Worm (Caenorhabditis elegans) whole organism, L4 larva: ENCODE results near the gene arl-5.

Experiments
- F26F4.8 ChIP-seq: fragments of 200-800 bp; sonication (Bioruptor generic); conservative IDR thresholded peaks from 2 replicates; pipeline ENCODE4 v1.3.6; 2022; ENCODE audit warnings: missing genetic modification characterization, missing compliant biosample characterization
- T20F7.1 ChIP-seq: fragments of 200-800 bp; sonication (Bioruptor generic); optimal IDR thresholded peaks from 2 replicates; lab custom pipeline; 2018; ENCODE audit warnings: mild to moderate bottlenecking, missing genetic modification characterization, missing compliant biosample characterization
- Y48G9A.11 ChIP-seq: fragments of 200-800 bp; sonication (Bioruptor generic); IDR thresholded peaks from 2 replicates; pipeline ENCODE4 v1.3.6; 2022; ENCODE audit warnings: missing genetic modification reagents, missing genetic modification characterization, missing compliant biosample characterization
- Y5F2A.4 ChIP-seq: fragments of 200-800 bp; sonication (Bioruptor generic); optimal IDR thresholded peaks from 2 replicates; lab custom pipeline; 2018; ENCODE audit warnings: mild to moderate bottlenecking, missing genetic modification characterization, missing compliant biosample characterization
- Y75B8A.6 ChIP-seq: fragments of 200-800 bp; sonication (Bioruptor generic); IDR thresholded peaks from 2 replicates; pipeline ENCODE4 v1.3.6; 2022; ENCODE audit warnings: missing genetic modification reagents, missing genetic modification characterization, missing compliant biosample characterization
- aha-1 ChIP-seq: fragments of 150-350 bp; peaks from one replicate; lab custom pipeline; 2014; ENCODE audit warnings: missing biosample characterization, missing genetic modification characterization
- arid-1 ChIP-seq: fragments of 200-800 bp; sonication (Bioruptor generic); conservative IDR thresholded peaks from 2 replicates; pipeline ENCODE4 v1.3.6; 2022; ENCODE audit warnings: missing genetic modification reagents, missing genetic modification characterization, missing compliant biosample characterization
- ceh-20 ChIP-seq: fragments of 200-800 bp; sonication (Bioruptor generic); IDR thresholded peaks from 2 replicates; pipeline ENCODE4 v1.3.6; 2022; ENCODE audit warnings: missing genetic modification reagents, missing genetic modification characterization, missing compliant biosample characterization
- ceh-62 ChIP-seq: sonication (generic microtip); optimal IDR thresholded peaks from 2 replicates; lab custom pipeline; 2017; ENCODE audit warnings: missing biosample characterization, missing genetic modification characterization
- ces-1 ChIP-seq: fragments of 150-350 bp; sonication (generic microtip); optimal IDR thresholded peaks from 4 replicates; lab custom pipeline; 2014; ENCODE audit warnings: missing biosample characterization, missing genetic modification reagents, missing genetic modification characterization
- cey-2 ChIP-seq: sonication (generic microtip); optimal IDR thresholded peaks from 3 replicates; lab custom pipeline; 2017; ENCODE audit warnings: missing genetic modification characterization, mild to moderate bottlenecking, missing compliant biosample characterization, antibody characterized with exemption, borderline replicate concordance; ENCODE audit not compliant: insufficient read depth
- ctbp-1 ChIP-seq: fragments of 200-800 bp; sonication (Bioruptor generic); IDR thresholded peaks from 2 replicates; pipeline ENCODE4 v1.3.6; 2022; ENCODE audit warnings: missing genetic modification reagents, missing genetic modification characterization, missing compliant biosample characterization
- daf-12 ChIP-seq: fragments of 150-350 bp; optimal IDR thresholded peaks from 2 replicates; lab custom pipeline; 2014; ENCODE audit warnings: missing biosample characterization, missing genetic modification reagents, missing genetic modification characterization
- daf-16 ChIP-seq, 3 experiments: sonication (generic microtip); optimal IDR thresholded peaks; 2 replicates each; lab custom pipeline; 2016 to 2017; ENCODE audit warnings: missing genetic modification characterization in 3 of 3, missing genetic modification reagents in 3 of 3, mild to moderate bottlenecking in 2 of 3, missing compliant biosample characterization in 2 of 3, missing biosample characterization in 1 of 3, moderate library complexity in 1 of 3
- daf-19 ChIP-seq: fragments of 200-800 bp; sonication (Bioruptor generic); conservative IDR thresholded peaks from 2 replicates; pipeline ENCODE4 v1.3.6; 2022; ENCODE audit warnings: missing genetic modification characterization, missing compliant biosample characterization
- daf-8 ChIP-seq: fragments of 200-800 bp; sonication (Bioruptor generic); IDR thresholded peaks from 2 replicates; pipeline ENCODE4 v1.3.6; 2022; ENCODE audit warnings: missing genetic modification characterization, missing compliant biosample characterization
- dmd-6 ChIP-seq: fragments of 200-800 bp; sonication (Bioruptor generic); IDR thresholded peaks from 2 replicates; pipeline ENCODE4 v1.3.6; 2022; ENCODE audit warnings: missing genetic modification reagents, missing genetic modification characterization, missing compliant biosample characterization
- dmd-9 ChIP-seq: fragments of 200-800 bp; sonication (Bioruptor generic); IDR thresholded peaks from 2 replicates; pipeline ENCODE4 v1.3.6; 2022; ENCODE audit warnings: missing genetic modification reagents, missing genetic modification characterization, missing compliant biosample characterization
- dpl-1 ChIP-seq: fragments of 150-350 bp; optimal IDR thresholded peaks from 2 replicates; lab custom pipeline; 2014; ENCODE audit warnings: missing biosample characterization, missing genetic modification reagents, missing genetic modification characterization
- dve-1 ChIP-seq: sonication (generic microtip); optimal IDR thresholded peaks from 2 replicates; lab custom pipeline; 2017; ENCODE audit warnings: antibody characterized with exemption, mild to moderate bottlenecking, missing genetic modification characterization, missing compliant biosample characterization; ENCODE audit not compliant: insufficient read depth
- jun-1 ChIP-seq: fragments of 150-350 bp; optimal IDR thresholded peaks from 2 replicates; lab custom pipeline; 2014; ENCODE audit warnings: missing biosample characterization, missing genetic modification reagents, missing genetic modification characterization
- lim-7 ChIP-seq: fragments of 200-800 bp; sonication (Bioruptor generic); IDR thresholded peaks from 2 replicates; pipeline ENCODE4 v1.3.6; 2022; ENCODE audit warnings: missing genetic modification characterization, missing compliant biosample characterization
- lin-38 ChIP-seq: fragments of 200-800 bp; sonication (Bioruptor generic); IDR thresholded peaks from 2 replicates; pipeline ENCODE4 v1.3.6; 2022; ENCODE audit warnings: missing genetic modification reagents, missing genetic modification characterization, missing compliant biosample characterization
- lsy-2 ChIP-seq, 2 experiments: fragments of 150-350 bp in 1 of 2; sonication (generic microtip) in 1 of 2; optimal IDR thresholded peaks; 2 replicates each; lab custom pipeline; 2014 to 2017; ENCODE audit warnings: missing biosample characterization in 2 of 2, missing genetic modification characterization in 2 of 2
- nhr-102 ChIP-seq: sonication (generic microtip); optimal IDR thresholded peaks from 2 replicates; lab custom pipeline; 2016; ENCODE audit warnings: mild to moderate bottlenecking, missing genetic modification characterization, moderate library complexity, missing compliant biosample characterization
- nhr-237 ChIP-seq: sonication (generic microtip); optimal IDR thresholded peaks from 2 replicates; lab custom pipeline; 2017; ENCODE audit warnings: missing biosample characterization, missing genetic modification characterization
- nhr-25 ChIP-seq: sonication (generic microtip); optimal IDR thresholded peaks from 2 replicates; lab custom pipeline; 2017; ENCODE audit warnings: missing genetic modification characterization, mild to moderate bottlenecking, missing compliant biosample characterization, antibody characterized with exemption, moderate library complexity, borderline replicate concordance; ENCODE audit not compliant: insufficient read depth
- nhr-28 ChIP-seq: fragments of 150-350 bp; optimal IDR thresholded peaks from 2 replicates; lab custom pipeline; 2014; ENCODE audit warnings: missing biosample characterization, missing genetic modification characterization
- nhr-42 ChIP-seq: fragments of 200-800 bp; sonication (Bioruptor generic); IDR thresholded peaks from 2 replicates; pipeline ENCODE4 v1.3.6; 2022; ENCODE audit warnings: missing genetic modification characterization, missing compliant biosample characterization
- nhr-77 ChIP-seq: fragments of 150-350 bp; optimal IDR thresholded peaks from 2 replicates; lab custom pipeline; 2014; ENCODE audit warnings: missing biosample characterization, missing genetic modification characterization
- pqm-1 ChIP-seq: sonication (generic microtip); optimal IDR thresholded peaks from 2 replicates; lab custom pipeline; 2017; ENCODE audit warnings: missing biosample characterization, missing genetic modification characterization
- set-16 ChIP-seq: fragments of 200-800 bp; sonication (Bioruptor generic); IDR thresholded peaks from 2 replicates; pipeline ENCODE4 v1.3.6; 2022; ENCODE audit warnings: missing genetic modification reagents, missing genetic modification characterization, missing compliant biosample characterization
- skn-1 ChIP-seq: fragments of 150-350 bp; optimal IDR thresholded peaks from 2 replicates; lab custom pipeline; 2014; ENCODE audit warnings: missing biosample characterization, missing genetic modification characterization
- spr-1 ChIP-seq: sonication (generic microtip); optimal IDR thresholded peaks from 2 replicates; lab custom pipeline; 2016; ENCODE audit warnings: mild to moderate bottlenecking, missing genetic modification characterization, missing compliant biosample characterization
- spr-3 ChIP-seq: fragments of 200-800 bp; sonication (Bioruptor generic); optimal IDR thresholded peaks from 2 replicates; lab custom pipeline; 2018; ENCODE audit warnings: mild to moderate bottlenecking, missing genetic modification characterization, missing compliant biosample characterization
- unc-130 ChIP-seq: sonication (generic microtip); optimal IDR thresholded peaks from 2 replicates; lab custom pipeline; 2016; ENCODE audit warnings: missing genetic modification reagents, missing genetic modification characterization, missing compliant biosample characterization
- unc-62 ChIP-seq, 3 experiments: fragments of 150-350 bp in 1 of 3; sonication (generic microtip); optimal IDR thresholded peaks in 2 of 3; peaks in 1 of 3; 1 replicate in 1 of 3; 2 replicates in 2 of 3; lab custom pipeline; 2014 to 2017; ENCODE audit warnings: missing biosample characterization in 3 of 3, missing genetic modification characterization in 3 of 3, missing genetic modification reagents in 3 of 3, missing genotype in 1 of 3
- zfp-3 ChIP-seq: fragments of 200-800 bp; sonication (Bioruptor generic); conservative IDR thresholded peaks from 2 replicates; pipeline ENCODE4 v1.3.6; 2022; ENCODE audit warnings: missing genetic modification reagents, missing genetic modification characterization, missing compliant biosample characterization
- ztf-7 ChIP-seq: fragments of 150-350 bp; optimal IDR thresholded peaks from 2 replicates; lab custom pipeline; 2014; ENCODE audit warnings: missing biosample characterization, missing genetic modification characterization

Gene arl-5

DNA sequence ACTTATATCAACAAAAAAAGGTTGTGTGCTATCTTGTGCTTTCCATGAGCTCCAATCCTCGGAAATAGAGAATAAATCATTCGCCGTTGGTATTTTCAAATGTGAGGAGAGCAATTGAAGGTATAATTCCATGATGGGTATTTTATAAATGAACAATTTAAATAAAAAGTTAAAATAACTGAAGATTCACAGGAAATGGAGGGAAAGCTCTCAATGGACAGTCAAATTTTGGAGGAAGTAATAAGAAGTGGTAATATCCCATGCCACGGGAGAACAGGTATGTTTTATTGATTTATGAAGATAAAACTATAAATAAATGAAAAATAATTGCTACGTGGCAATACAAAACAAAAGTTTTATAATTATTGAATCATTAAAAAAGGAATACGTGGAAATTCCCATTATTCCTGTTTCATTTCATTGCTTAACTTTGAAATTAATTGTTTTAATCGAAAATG lies 39.9 kb upstream of the arl-5 start (continued):
- TF ChIP-seq zfp-3 (GFP tag; lab: Robert Waterston, UW) (peak; percentile 83), aha-1 (peak; percentile 26), nhr-102 (tag; lab: Kevin White, UChicago) (peak; percentile 73), set-16 (no peak), ctbp-1 (0 out of 2 replicates have a peak, but pooled peaks have one; percentile 38), nhr-237 (no peak), dve-1 (peak; percentile 78)

DNA sequence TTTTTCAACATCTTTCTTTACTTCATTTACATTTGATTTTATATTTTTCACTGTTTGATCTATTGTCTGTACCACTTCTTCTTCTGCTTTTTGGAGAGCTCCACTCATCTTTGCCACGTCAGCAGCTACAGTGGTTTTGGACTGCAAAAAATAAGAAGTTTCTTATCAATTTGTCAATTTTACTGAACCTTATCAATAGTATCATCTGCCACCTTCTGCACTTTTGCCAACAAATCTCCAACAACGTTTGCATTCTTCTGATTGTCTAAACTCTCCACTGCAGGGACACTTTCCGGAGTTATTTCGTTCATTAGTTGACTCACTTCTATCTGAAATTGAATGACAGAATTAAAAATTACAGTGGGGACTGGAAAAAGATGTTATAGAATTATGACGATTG lies 36.3 kb upstream of the arl-5 start:
- no peak for TF ChIP-seq dpl-1 (GFP tag; lab: Kevin White, UChicago)
- peak in 1 of 2 experiments; percentile 10 for TF ChIP-seq lsy-2 (tag; optimal IDR thresholded peaks at IDR 0.05; lab: Kevin White, UChicago)
- TF ChIP-seq lin-38 (GFP tag; lab: Robert Waterston, UW), result 0 out of 2 replicates have a peak, but pooled peaks have one; percentile 31
- TF ChIP-seq dmd-6 (GFP tag; lab: Robert Waterston, UW), result peak; percentile 74
- TF ChIP-seq dve-1, result peak; percentile 54
- peak; percentile 40 for TF ChIP-seq nhr-28
- no peak for TF ChIP-seq daf-16 (GFP tag; optimal IDR thresholded peaks at IDR 0.05; lab: Kevin White, UChicago)
- peak; percentile 33 for TF ChIP-seq daf-16 (tag; optimal IDR thresholded peaks at IDR 0.05; lab: Kevin White, UChicago)
- peak; percentile 17 for TF ChIP-seq nhr-77 (tag; lab: Kevin White, UChicago)
- TF ChIP-seq pqm-1 (tag; lab: Kevin White, UChicago), result peak; percentile 88
- no peak for TF ChIP-seq arid-1 (GFP tag; lab: Robert Waterston, UW)
- TF ChIP-seq T20F7.1 (GFP tag; lab: Kevin White, UChicago), result peak; percentile 5
- TF ChIP-seq Y75B8A.6 (GFP tag; lab: Robert Waterston, UW), result no peak

DNA sequence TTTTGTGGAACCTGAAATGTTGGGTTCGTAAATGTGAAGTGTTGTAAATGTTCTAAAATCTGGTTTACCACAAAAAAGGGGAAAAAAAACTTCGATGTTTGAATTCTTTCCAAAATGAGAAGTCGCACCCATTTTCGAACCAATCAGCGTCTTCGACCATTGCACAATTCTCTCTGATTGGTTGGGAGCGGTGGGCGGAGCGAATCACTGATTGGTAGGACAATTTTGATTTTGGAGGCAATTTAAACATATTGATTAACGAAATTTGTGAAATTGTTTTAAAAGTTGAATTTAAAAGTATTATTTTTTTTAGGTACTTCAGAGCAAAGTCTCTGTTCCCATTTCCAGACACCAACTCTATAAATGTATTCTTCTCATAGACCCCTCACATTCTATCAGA lies 34.0 kb upstream of the arl-5 start:
- no peak for TF ChIP-seq Y5F2A.4 (GFP tag; lab: Kevin White, UChicago)
- no peak for TF ChIP-seq daf-19 (GFP tag; lab: Robert Waterston, UW)
- TF ChIP-seq F26F4.8 (GFP tag; lab: Robert Waterston, UW), result no peak
- no peak for TF ChIP-seq lim-7 (GFP tag; lab: Robert Waterston, UW)
- no peak for TF ChIP-seq daf-8 (GFP tag; lab: Robert Waterston, UW)
- no peak for TF ChIP-seq ces-1 (GFP tag; lab: Kevin White, UChicago)
- no peak for TF ChIP-seq Y48G9A.11 (GFP tag; lab: Robert Waterston, UW)

DNA sequence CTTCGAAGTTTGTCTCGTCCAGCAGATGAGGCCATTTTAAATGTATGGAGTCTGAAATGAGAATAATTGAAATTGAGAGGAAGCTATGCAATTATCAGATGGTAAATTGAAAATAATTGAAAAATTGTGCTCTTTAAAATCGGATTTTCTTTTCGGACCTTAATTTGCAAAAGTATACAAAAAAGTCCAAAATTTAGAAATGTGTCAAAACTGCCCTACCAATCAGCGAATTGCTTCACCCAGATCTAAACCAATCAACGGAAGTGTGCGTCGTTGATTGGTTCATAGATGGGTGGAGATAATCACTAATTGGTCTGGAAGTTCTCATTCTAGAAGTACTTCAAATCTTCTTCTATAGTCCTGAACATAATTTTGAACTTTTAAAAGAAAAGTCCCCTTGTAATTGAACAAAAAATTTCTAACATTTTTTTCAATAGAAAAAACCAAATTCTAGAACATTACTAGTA lies 33.4 kb upstream of the arl-5 start, which contains the start of gene R10E11.5:
Gene R10E11.5 (minus strand): TSS at position 51 of the 467 bp plus-strand sequence.
- no peak for TF ChIP-seq dmd-9 (GFP tag; lab: Robert Waterston, UW)
- TF ChIP-seq spr-3 (GFP tag; lab: Kevin White, UChicago), result no peak
- TF ChIP-seq daf-12 (tag; lab: Kevin White, UChicago), result no peak

DNA sequence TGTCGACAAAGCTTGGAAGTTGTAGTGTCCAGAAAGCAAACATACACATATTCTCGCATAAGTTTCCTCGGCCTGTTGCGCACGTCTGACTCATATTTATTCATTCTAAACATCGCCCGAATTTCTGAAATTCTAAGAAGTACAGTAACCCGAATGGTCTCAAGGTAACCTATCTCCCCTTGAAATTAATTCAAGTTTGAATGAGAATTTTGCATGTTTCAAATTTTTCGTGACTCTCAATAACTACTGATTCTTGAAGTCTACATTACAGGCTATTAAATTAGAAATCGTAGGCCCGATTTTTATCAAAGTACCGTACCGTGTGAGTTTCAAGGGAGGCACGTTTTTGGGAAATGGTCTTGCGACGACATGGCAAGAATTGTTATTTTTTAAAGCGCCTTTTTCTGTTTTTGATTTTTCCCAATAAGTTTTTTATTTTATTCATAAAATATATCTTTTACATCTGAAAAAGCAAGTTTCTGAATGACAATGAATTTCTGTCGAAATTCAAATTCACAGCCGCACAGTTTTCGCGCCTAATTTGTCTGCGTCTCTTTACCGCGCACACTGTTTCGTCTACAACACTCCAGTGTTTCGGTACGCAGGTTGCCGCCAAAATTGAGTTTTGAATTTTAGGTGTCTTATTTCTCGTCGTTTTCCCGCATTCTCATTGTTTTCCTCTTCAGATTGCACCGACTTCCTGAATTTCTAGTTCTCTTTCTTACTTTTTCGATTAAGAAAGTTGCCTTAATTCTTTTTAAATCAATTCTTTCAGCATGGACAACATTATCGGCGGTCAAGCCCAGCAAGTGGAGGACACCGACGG lies 29.2 kb upstream of the arl-5 start, which contains the start of the genes R10E11.9 and mcm-6:
Gene R10E11.9 (minus strand): TSS at position 51 of the 826 bp plus-strand sequence.
Gene mcm-6 (plus strand): TSS at position 776 of the 826 bp plus-strand sequence.
- TF ChIP-seq dpl-1 (GFP tag; lab: Kevin White, UChicago) (peak; percentile 79), skn-1 (no peak), nhr-28 (peak; percentile 70), ceh-20 (GFP tag; lab: Robert Waterston, UW) (no peak), nhr-25 (tag; lab: Kevin White, UChicago) (no peak), jun-1 (tag; lab: Kevin White, UChicago) (no peak), daf-16 (GFP tag; optimal IDR thresholded peaks at IDR 0.05; lab: Kevin White, UChicago) (no peak), daf-16 (tag; optimal IDR thresholded peaks at IDR 0.05; lab: Kevin White, UChicago) (peak; percentile 23), ctbp-1 (no peak), spr-1 (tag; lab: Kevin White, UChicago) (no peak), unc-130 (GFP tag; lab: Kevin White, UChicago) (peak; percentile 62), daf-8 (GFP tag; lab: Robert Waterston, UW) (no peak), lim-7 (GFP tag; lab: Robert Waterston, UW) (no peak), zfp-3 (GFP tag; lab: Robert Waterston, UW) (no peak), pqm-1 (tag; lab: Kevin White, UChicago) (no peak), cey-2 (no peak), unc-62 (GFP tag; optimal IDR thresholded peaks at IDR 0.05 in 1 of 2; lab: Kevin White, UChicago) (peak in 1 of 2 experiments; percentile 11), unc-62 (tag; optimal IDR thresholded peaks at IDR 0.05; lab: Kevin White, UChicago) (no peak), nhr-42 (GFP tag; lab: Robert Waterston, UW) (no peak), ztf-7 (tag; lab: Kevin White, UChicago) (no peak), ceh-62 (tag; lab: Kevin White, UChicago) (no peak)
